Fruit fly (Drosophila melanogaster) whole organism, prepupa: ENCODE data around the gene Usf.

ENCODE experiments used
- CG11294 ChIP-seq: fragments of 200-800 bp; sonication (Bioruptor generic); IDR thresholded peaks from 2 replicates; pipeline ENCODE4 v1.3.6; 2022; ENCODE audit warnings: missing biosample characterization, missing genetic modification characterization
- CG11762 ChIP-seq: fragments of 200-800 bp; sonication (Bioruptor generic); optimal IDR thresholded peaks from 3 replicates; lab custom pipeline; 2016; ENCODE audit warnings: missing biosample characterization, missing genetic modification characterization; ENCODE audit not compliant: insufficient read depth
- CG11902 ChIP-seq: fragments of 200-800 bp; sonication (Bioruptor generic); optimal IDR thresholded peaks from 3 replicates; lab custom pipeline; 2016; ENCODE audit warnings: missing biosample characterization, missing genetic modification characterization
- CG15336 ChIP-seq: fragments of 200-800 bp; sonication (Bioruptor generic); IDR thresholded peaks from 2 replicates; pipeline ENCODE4 v1.3.6; 2022; ENCODE audit warnings: missing biosample characterization, missing genetic modification characterization
- CG1621 ChIP-seq: fragments of 200-800 bp; sonication (Bioruptor generic); optimal IDR thresholded peaks from 3 replicates; lab custom pipeline; 2018; ENCODE audit warnings: missing biosample characterization, mild to moderate bottlenecking, missing genetic modification characterization
- CG16779 ChIP-seq: fragments of 200-800 bp; sonication (Bioruptor generic); optimal IDR thresholded peaks from 3 replicates; lab custom pipeline; 2017; ENCODE audit warnings: missing biosample characterization, mild to moderate bottlenecking, missing genetic modification characterization
- CG3032 ChIP-seq: fragments of 200-800 bp; optimal IDR thresholded peaks from 2 replicates; lab custom pipeline; 2019; ENCODE audit warnings: missing biosample characterization, mild to moderate bottlenecking, missing genetic modification characterization, moderate library complexity
- CG31627 ChIP-seq: fragments of 200-800 bp; sonication (Bioruptor generic); optimal IDR thresholded peaks from 3 replicates; lab custom pipeline; 2016; ENCODE audit warnings: missing biosample characterization, missing genetic modification characterization
- CG32006 ChIP-seq: fragments of 200-800 bp; sonication (Bioruptor generic); optimal IDR thresholded peaks from 3 replicates; lab custom pipeline; 2017; ENCODE audit warnings: missing biosample characterization, mild to moderate bottlenecking, missing genetic modification characterization
- CG34406 ChIP-seq: fragments of 200-800 bp; sonication (Bioruptor generic); optimal IDR thresholded peaks from 3 replicates; lab custom pipeline; 2016; ENCODE audit warnings: missing biosample characterization, missing genetic modification characterization
- CG4318 ChIP-seq: fragments of 200-800 bp; sonication (Bioruptor generic); optimal IDR thresholded peaks from 3 replicates; lab custom pipeline; 2017; ENCODE audit warnings: missing biosample characterization, mild to moderate bottlenecking, missing genetic modification characterization
- CG6276 ChIP-seq: fragments of 200-800 bp; sonication (Bioruptor generic); optimal IDR thresholded peaks from 2 replicates; lab custom pipeline; 2017; ENCODE audit warnings: missing biosample characterization, mild to moderate bottlenecking, missing genetic modification characterization
- CG6792 ChIP-seq: fragments of 200-800 bp; sonication (Bioruptor generic); optimal IDR thresholded peaks from 3 replicates; lab custom pipeline; 2016; ENCODE audit warnings: missing biosample characterization, missing genetic modification characterization
- CG6808 ChIP-seq: fragments of 200-800 bp; sonication (Bioruptor generic); optimal IDR thresholded peaks from 3 replicates; lab custom pipeline; 2017; ENCODE audit warnings: missing biosample characterization, missing genetic modification characterization, mild to moderate bottlenecking, moderate library complexity, missing genetic modification reagents
- CG6854 ChIP-seq: fragments of 200-800 bp; sonication (Bioruptor generic); optimal IDR thresholded peaks from 2 replicates; lab custom pipeline; 2017; ENCODE audit warnings: missing biosample characterization, mild to moderate bottlenecking, missing genetic modification characterization
- CG7368 ChIP-seq: fragments of 200-800 bp; sonication (Bioruptor generic); optimal IDR thresholded peaks from 3 replicates; lab custom pipeline; 2016; ENCODE audit warnings: missing biosample characterization, missing genetic modification characterization
- CG8119 ChIP-seq: fragments of 200-800 bp; sonication (Bioruptor generic); IDR thresholded peaks from 3 replicates; pipeline ENCODE4 v1.3.6; 2022; ENCODE audit warnings: missing biosample characterization, missing genetic modification characterization
- CG8319 ChIP-seq: fragments of 200-800 bp; sonication (Bioruptor generic); optimal IDR thresholded peaks from 3 replicates; lab custom pipeline; 2016; ENCODE audit warnings: missing biosample characterization, missing genetic modification characterization
- CG9139 ChIP-seq: fragments of 200-800 bp; sonication (Bioruptor generic); optimal IDR thresholded peaks from 3 replicates; lab custom pipeline; 2017; ENCODE audit warnings: missing biosample characterization, mild to moderate bottlenecking, missing genetic modification characterization
- Eip75B ChIP-seq: fragments of 200-800 bp; sonication (Bioruptor generic); optimal IDR thresholded peaks from 3 replicates; lab custom pipeline; 2016; ENCODE audit warnings: missing biosample characterization, missing genetic modification characterization
- Eip78C ChIP-seq: fragments of 200-800 bp; sonication (Bioruptor generic); peaks from one replicate; lab custom pipeline; 2016; ENCODE audit warnings: missing biosample characterization, missing genetic modification characterization
- Eip93F ChIP-seq: fragments of 200-800 bp; sonication (Bioruptor generic); optimal IDR thresholded peaks from 2 replicates; lab custom pipeline; 2016; ENCODE audit warnings: missing biosample characterization, mild to moderate bottlenecking, missing genetic modification characterization
- Ets96B ChIP-seq: fragments of 200-800 bp; optimal IDR thresholded peaks from 2 replicates; lab custom pipeline; 2019; ENCODE audit warnings: missing biosample characterization, mild to moderate bottlenecking, missing genetic modification characterization, moderate library complexity
- Gug ChIP-seq: fragments of 200-800 bp; sonication (Bioruptor generic); IDR thresholded peaks from 2 replicates; pipeline ENCODE4 v1.3.6; 2022; ENCODE audit warnings: missing biosample characterization, missing genetic modification characterization
- Hr38 ChIP-seq: sonication (Bioruptor generic); optimal IDR thresholded peaks from 2 replicates; lab custom pipeline; 2016; ENCODE audit warnings: missing biosample characterization, missing genetic modification characterization
- Hr39 ChIP-seq: fragments of 200-800 bp; sonication (Bioruptor generic); optimal IDR thresholded peaks from 2 replicates; lab custom pipeline; 2016; ENCODE audit warnings: missing biosample characterization, missing genetic modification characterization
- Hr4 ChIP-seq: fragments of 200-800 bp; sonication (Bioruptor generic); optimal IDR thresholded peaks from 3 replicates; lab custom pipeline; 2016; ENCODE audit warnings: missing biosample characterization, missing genetic modification characterization
- Lpt ChIP-seq: fragments of 200-800 bp; sonication (Bioruptor generic); optimal IDR thresholded peaks from 3 replicates; lab custom pipeline; 2016; ENCODE audit warnings: missing biosample characterization, missing genetic modification characterization
- Met ChIP-seq: fragments of 200-800 bp; sonication (Bioruptor generic); optimal IDR thresholded peaks from 3 replicates; lab custom pipeline; 2016; ENCODE audit warnings: missing biosample characterization, missing genetic modification characterization
- OdsH ChIP-seq: fragments of 200-800 bp; sonication (Bioruptor generic); optimal IDR thresholded peaks from 3 replicates; lab custom pipeline; 2016; ENCODE audit warnings: missing biosample characterization, missing genetic modification characterization
- Sox14 ChIP-seq: fragments of 200-800 bp; sonication (Bioruptor generic); optimal IDR thresholded peaks from 3 replicates; lab custom pipeline; 2016; ENCODE audit warnings: missing biosample characterization, missing genetic modification characterization
- acj6 ChIP-seq: fragments of 200-800 bp; sonication (Bioruptor generic); optimal IDR thresholded peaks from 3 replicates; lab custom pipeline; 2016; ENCODE audit warnings: missing biosample characterization, missing genetic modification characterization
- dac ChIP-seq: fragments of 200-800 bp; sonication (Bioruptor generic); optimal IDR thresholded peaks from 2 replicates; lab custom pipeline; 2017; ENCODE audit warnings: missing biosample characterization, mild to moderate bottlenecking, missing genetic modification characterization
- dsx ChIP-seq: fragments of 200-800 bp; optimal IDR thresholded peaks from 3 replicates; lab custom pipeline; 2019; ENCODE audit warnings: missing biosample characterization, mild to moderate bottlenecking, missing genetic modification characterization, moderate library complexity; ENCODE audit not compliant: poor library complexity, severe bottlenecking
- eg ChIP-seq: fragments of 200-800 bp; sonication (Bioruptor generic); IDR thresholded peaks from 3 replicates; pipeline ENCODE4 v1.3.6; 2022; ENCODE audit warnings: missing biosample characterization, missing genetic modification characterization
- esn ChIP-seq: fragments of 200-800 bp; sonication (Bioruptor generic); optimal IDR thresholded peaks from 2 replicates; lab custom pipeline; 2016; ENCODE audit warnings: missing biosample characterization, mild to moderate bottlenecking, missing genetic modification characterization, moderate library complexity
- fd59A ChIP-seq: fragments of 200-800 bp; sonication (Bioruptor generic); optimal IDR thresholded peaks from 2 replicates; lab custom pipeline; 2017; ENCODE audit warnings: missing biosample characterization, mild to moderate bottlenecking, missing genetic modification characterization, missing genetic modification reagents
- fd85E ChIP-seq: fragments of 200-800 bp; sonication (Bioruptor generic); optimal IDR thresholded peaks from 3 replicates; lab custom pipeline; 2016; ENCODE audit warnings: missing biosample characterization, missing genetic modification characterization
- fkh ChIP-seq: fragments of 200-800 bp; sonication (Bioruptor generic); optimal IDR thresholded peaks from 3 replicates; lab custom pipeline; 2017; ENCODE audit warnings: missing biosample characterization, mild to moderate bottlenecking, missing genetic modification characterization, moderate library complexity
- lz ChIP-seq: fragments of 200-800 bp; sonication (Bioruptor generic); optimal IDR thresholded peaks from 3 replicates; lab custom pipeline; 2016; ENCODE audit warnings: missing biosample characterization, missing genetic modification characterization
- net ChIP-seq: fragments of 200-800 bp; sonication (Bioruptor generic); optimal IDR thresholded peaks from 3 replicates; lab custom pipeline; 2016; ENCODE audit warnings: missing biosample characterization, missing genetic modification characterization
- pdm3 ChIP-seq: fragments of 200-800 bp; sonication (Bioruptor generic); optimal IDR thresholded peaks from 3 replicates; lab custom pipeline; 2016; ENCODE audit warnings: missing biosample characterization, missing genetic modification characterization
- salr ChIP-seq, 2 experiments: fragments of 200-800 bp; sonication (Bioruptor generic); optimal IDR thresholded peaks; 3 replicates each; lab custom pipeline; 2016 to 2018; ENCODE audit warnings: missing biosample characterization in 2 of 2, missing genetic modification characterization in 2 of 2, mild to moderate bottlenecking in 1 of 2
- ss ChIP-seq, 2 experiments: fragments of 200-800 bp; sonication (Bioruptor generic); optimal IDR thresholded peaks; 2 replicates in 1 of 2; 3 replicates in 1 of 2; lab custom pipeline; 2017 to 2018; ENCODE audit warnings: mild to moderate bottlenecking in 2 of 2, missing biosample characterization in 2 of 2, missing genetic modification characterization in 2 of 2, moderate library complexity in 1 of 2
- svp ChIP-seq: fragments of 200-800 bp; sonication (Bioruptor generic); peaks from one replicate; lab custom pipeline; 2016; ENCODE audit warnings: missing biosample characterization, missing genetic modification characterization
- topi ChIP-seq: fragments of 200-800 bp; sonication (Bioruptor generic); optimal IDR thresholded peaks from 3 replicates; lab custom pipeline; 2016; ENCODE audit warnings: missing biosample characterization, missing genetic modification characterization
- vri ChIP-seq: fragments of 200-800 bp; sonication (Bioruptor generic); optimal IDR thresholded peaks from 3 replicates; lab custom pipeline; 2016; ENCODE audit warnings: missing biosample characterization, mild to moderate bottlenecking, missing genetic modification characterization

Gene Usf

dm6 chrX:4590772-4591064 lies 42.1 kb upstream of the Usf start:
- TF ChIP-seq lz (GFP tag; lab: Kevin White, UChicago) (no peak), Hr39 (GFP tag; lab: Kevin White, UChicago) (no peak), CG15336 (GFP tag; lab: Robert Waterston, UW) (no peak), Met (GFP tag; lab: Kevin White, UChicago) (no peak), acj6 (peak; percentile 2), CG11762 (GFP tag; lab: Kevin White, UChicago) (no peak)

dm6 chrX:4589951-4590771 lies 41.6 kb upstream of the Usf start:
- TF ChIP-seq OdsH (GFP tag; lab: Kevin White, UChicago) (peak; percentile 91), Eip93F (GFP tag; lab: Kevin White, UChicago) (no peak), fkh (GFP tag; lab: Kevin White, UChicago) (peak; percentile 30), Lpt (GFP tag; lab: Kevin White, UChicago) (peak; percentile 86), CG11294 (peak; percentile 93), CG34406 (GFP tag; lab: Kevin White, UChicago) (peak; percentile 86), CG3032 (peak; percentile 93), net (GFP tag; lab: Kevin White, UChicago) (peak; percentile 89), CG15336 (GFP tag; lab: Robert Waterston, UW) (peak; percentile 89), Eip78C (GFP tag; lab: Kevin White, UChicago) (peak; percentile 90), CG8319 (GFP tag; lab: Kevin White, UChicago) (peak; percentile 91), CG1621 (tag; lab: Kevin White, UChicago) (peak; percentile 95), eg (peak; percentile 98), CG11762 (GFP tag; lab: Kevin White, UChicago) (peak; percentile 89), CG6276 (GFP tag; lab: Kevin White, UChicago) (peak; percentile 85), ss (GFP tag; optimal IDR thresholded peaks at IDR 0.05; lab: Kevin White, UChicago) (peak; percentile 82 to 85), CG7368 (GFP tag; lab: Kevin White, UChicago) (peak; percentile 96), dsx (GFP tag; lab: Kevin White, UChicago) (peak; percentile 79), svp (peak; percentile 86), CG32006 (peak; percentile 93), Hr38 (GFP tag; lab: Kevin White, UChicago) (no peak), Sox14 (GFP tag; lab: Kevin White, UChicago) (peak; percentile 83), vri (GFP tag; lab: Kevin White, UChicago) (peak; percentile 17), acj6 (peak; percentile 90), lz (GFP tag; lab: Kevin White, UChicago) (peak; percentile 82), CG4318 (peak; percentile 93), CG31627 (peak; percentile 84), topi (GFP tag; lab: Kevin White, UChicago) (peak; percentile 74), fd59A (peak; percentile 93), CG6854 (peak; percentile 84), dac (GFP tag; lab: Kevin White, UChicago) (peak; percentile 92), Gug (GFP tag; lab: Robert Waterston, UW) (peak; percentile 95), Eip75B (GFP tag; lab: Kevin White, UChicago) (peak; percentile 60), pdm3 (GFP tag; lab: Kevin White, UChicago) (peak; percentile 76), Hr4 (GFP tag; lab: Kevin White, UChicago) (peak; percentile 43), salr (GFP tag; optimal IDR thresholded peaks at IDR 0.05; lab: Kevin White, UChicago) (peak; percentile 79 to 95), CG6792 (GFP tag; lab: Kevin White, UChicago) (peak; percentile 97), CG6808 (GFP tag; lab: Kevin White, UChicago) (peak; percentile 83), esn (peak; percentile 66), CG9139 (GFP tag; lab: Kevin White, UChicago) (peak; percentile 86), fd85E (GFP tag; lab: Kevin White, UChicago) (peak; percentile 83), Hr39 (GFP tag; lab: Kevin White, UChicago) (peak; percentile 86), Met (GFP tag; lab: Kevin White, UChicago) (peak; percentile 63), CG8119 (GFP tag; lab: Robert Waterston, UW) (peak; percentile 91), Ets96B (tag; lab: Kevin White, UChicago) (peak; percentile 92), CG16779 (peak; percentile 84), CG11902 (GFP tag; lab: Kevin White, UChicago) (peak; percentile 98)
